Fruit fly (Drosophila melanogaster) whole organism, embryonic: Measurements from ENCODE around the gene Gale.

Experiments used
- Blimp-1 ChIP-seq: fragments of 200-800 bp; sonication (Bioruptor generic); optimal IDR thresholded peaks from 3 replicates; lab custom pipeline; 2018; ENCODE audit warnings: missing biosample characterization, missing genetic modification characterization, mild to moderate bottlenecking, moderate library complexity, missing genetic modification reagents
- CG1024 ChIP-seq: fragments of 200-800 bp; sonication (Bioruptor generic); IDR thresholded peaks from 2 replicates; pipeline ENCODE4 v1.3.6; 2022; ENCODE audit warnings: missing biosample characterization, missing genetic modification characterization
- CG12155 ChIP-seq: fragments of 200-800 bp; sonication (Bioruptor generic); optimal IDR thresholded peaks from 3 replicates; lab custom pipeline; 2016; ENCODE audit warnings: missing biosample characterization, missing genetic modification characterization
- CG13424 ChIP-seq: fragments of 200-800 bp; sonication (Bioruptor generic); optimal IDR thresholded peaks from 2 replicates; lab custom pipeline; 2019; ENCODE audit warnings: missing biosample characterization, mild to moderate bottlenecking, missing genetic modification characterization, moderate library complexity
- CG14014 ChIP-seq: fragments of 200-800 bp; sonication (Bioruptor generic); IDR thresholded peaks from 2 replicates; pipeline ENCODE4 v1.3.6; 2022; ENCODE audit warnings: missing biosample characterization, missing genetic modification characterization
- CG16779 ChIP-seq: fragments of 200-800 bp; sonication (Bioruptor generic); IDR thresholded peaks from 2 replicates; pipeline ENCODE4 v1.3.6; 2022; ENCODE audit warnings: missing biosample characterization, missing genetic modification characterization
- CG17359 ChIP-seq: fragments of 200-800 bp; sonication (Bioruptor generic); optimal IDR thresholded peaks from 3 replicates; lab custom pipeline; 2018; ENCODE audit warnings: missing biosample characterization, mild to moderate bottlenecking, missing genetic modification characterization, moderate library complexity
- CG30431 ChIP-seq: fragments of 200-800 bp; sonication (Bioruptor generic); optimal IDR thresholded peaks from 2 replicates; lab custom pipeline; 2017; ENCODE audit warnings: missing biosample characterization, missing genetic modification characterization
- CG34422 ChIP-seq: fragments of 200-800 bp; sonication (Bioruptor generic); IDR thresholded peaks from 3 replicates; pipeline ENCODE4 v1.3.6; 2022; ENCODE audit warnings: missing biosample characterization, missing genetic modification characterization
- CG3726 ChIP-seq: fragments of 200-800 bp; sonication (Bioruptor generic); IDR thresholded peaks from 3 replicates; pipeline ENCODE4, ENCODE4 v1.3.6; 2022; ENCODE audit warnings: missing biosample characterization, missing genetic modification characterization
- CG42726 ChIP-seq: fragments of 200-800 bp; sonication (Bioruptor generic); IDR thresholded peaks from 2 replicates; pipeline ENCODE4 v1.3.6; 2022; ENCODE audit warnings: missing biosample characterization, missing genetic modification characterization; ENCODE audit not compliant: partially characterized antibody
- CG43689 ChIP-seq: fragments of 200-800 bp; sonication (Bioruptor generic); IDR thresholded peaks from 2 replicates; pipeline ENCODE4 v1.3.6; 2022; ENCODE audit warnings: missing biosample characterization, missing genetic modification characterization
- CG4404 ChIP-seq: fragments of 200-800 bp; sonication (Bioruptor generic); IDR thresholded peaks from 2 replicates; pipeline ENCODE4 v1.3.6; 2022; ENCODE audit warnings: missing biosample characterization, missing genetic modification characterization
- CG6813 ChIP-seq: fragments of 200-800 bp; sonication (Bioruptor generic); optimal IDR thresholded peaks from 2 replicates; lab custom pipeline; 2017; ENCODE audit warnings: missing biosample characterization, missing genetic modification characterization, mild to moderate bottlenecking, moderate library complexity, missing genetic modification reagents
- CG7928 ChIP-seq: fragments of 200-800 bp; sonication (Bioruptor generic); optimal IDR thresholded peaks from 2 replicates; lab custom pipeline; 2017; ENCODE audit warnings: missing biosample characterization, mild to moderate bottlenecking, missing genetic modification characterization
- CG8281 ChIP-seq: fragments of 200-800 bp; sonication (Bioruptor generic); optimal IDR thresholded peaks from 2 replicates; lab custom pipeline; 2018; ENCODE audit warnings: missing biosample characterization, mild to moderate bottlenecking, missing genetic modification characterization, moderate library complexity
- CG9932 ChIP-seq: fragments of 200-800 bp; sonication (Bioruptor generic); IDR thresholded peaks from 2 replicates; pipeline ENCODE4 v1.3.6; 2022; ENCODE audit warnings: missing biosample characterization, missing genetic modification characterization
- CoRest ChIP-seq: fragments of 200-800 bp; sonication (Bioruptor generic); optimal IDR thresholded peaks from 3 replicates; lab custom pipeline; 2018; ENCODE audit warnings: missing biosample characterization, mild to moderate bottlenecking, missing genetic modification characterization, moderate library complexity
- Dad ChIP-seq: fragments of 200-800 bp; sonication (Bioruptor generic); optimal IDR thresholded peaks from 3 replicates; lab custom pipeline; 2016; ENCODE audit warnings: missing biosample characterization, missing genetic modification characterization
- Dbx ChIP-seq: fragments of 200-800 bp; sonication (Bioruptor generic); IDR thresholded peaks from 3 replicates; pipeline ENCODE4 v1.3.6; 2022; ENCODE audit warnings: missing biosample characterization, missing genetic modification characterization
- Dip2 ChIP-seq: fragments of 200-800 bp; sonication (Bioruptor generic); IDR thresholded peaks from 2 replicates; pipeline ENCODE4 v1.3.6; 2022; ENCODE audit warnings: missing biosample characterization, missing genetic modification characterization
- Dref ChIP-seq: fragments of 200-800 bp; sonication (Bioruptor generic); IDR thresholded peaks from 2 replicates; pipeline ENCODE4 v1.3.6; 2022; ENCODE audit warnings: missing biosample characterization, missing genetic modification characterization
- Drgx ChIP-seq: fragments of 200-800 bp; sonication (Bioruptor generic); IDR thresholded peaks from 2 replicates; pipeline ENCODE4 v1.3.6; 2022; ENCODE audit warnings: missing biosample characterization, missing genetic modification characterization
- HLH4C ChIP-seq: fragments of 200-800 bp; sonication (Bioruptor generic); IDR thresholded peaks from 3 replicates; pipeline ENCODE4 v1.3.6; 2022; ENCODE audit warnings: missing biosample characterization, missing genetic modification characterization; ENCODE audit not compliant: partially characterized antibody
- Hand ChIP-seq: fragments of 200-800 bp; sonication (Bioruptor generic); optimal IDR thresholded peaks from 2 replicates; lab custom pipeline; 2017; ENCODE audit warnings: mild to moderate bottlenecking, missing biosample characterization, missing genetic modification reagents, missing genetic modification characterization
- Lhr ChIP-seq: fragments of 200-800 bp; sonication (Bioruptor generic); optimal IDR thresholded peaks from 3 replicates; lab custom pipeline; 2017; ENCODE audit warnings: mild to moderate bottlenecking, missing biosample characterization, missing genetic modification reagents, missing genetic modification characterization
- Lim3 ChIP-seq: fragments of 200-800 bp; sonication (Bioruptor generic); IDR thresholded peaks from 2 replicates; pipeline ENCODE4 v1.3.6; 2022; ENCODE audit warnings: missing biosample characterization, missing genetic modification characterization
- Meics ChIP-seq: fragments of 200-800 bp; sonication (Bioruptor generic); optimal IDR thresholded peaks from 2 replicates; lab custom pipeline; 2017; ENCODE audit warnings: missing biosample characterization, mild to moderate bottlenecking, missing genetic modification characterization
- NFAT ChIP-seq: fragments of 200-800 bp; sonication (Bioruptor generic); IDR thresholded peaks from 2 replicates; pipeline ENCODE4 v1.3.6; 2022; ENCODE audit warnings: missing biosample characterization, missing genetic modification characterization
- NK7.1 ChIP-seq: fragments of 200-800 bp; sonication (Bioruptor generic); optimal IDR thresholded peaks from 3 replicates; lab custom pipeline; 2016; ENCODE audit warnings: missing biosample characterization, missing genetic modification characterization
- Neu2 ChIP-seq: fragments of 200-800 bp; sonication (Bioruptor generic); optimal IDR thresholded peaks from 3 replicates; lab custom pipeline; 2016; ENCODE audit warnings: missing biosample characterization, missing genetic modification characterization, borderline replicate concordance
- NfI ChIP-seq: fragments of 200-800 bp; sonication (Bioruptor generic); optimal IDR thresholded peaks from 3 replicates; lab custom pipeline; 2018; ENCODE audit warnings: missing biosample characterization, mild to moderate bottlenecking, missing genetic modification characterization, moderate library complexity
- Opbp ChIP-seq: fragments of 200-800 bp; sonication (Bioruptor generic); IDR thresholded peaks from 3 replicates; pipeline ENCODE4 v1.3.6; 2022; ENCODE audit warnings: missing biosample characterization, missing genetic modification characterization; ENCODE audit not compliant: partially characterized antibody
- Rx ChIP-seq: fragments of 200-800 bp; sonication (Bioruptor generic); IDR thresholded peaks from 2 replicates; pipeline ENCODE4 v1.3.6; 2022; ENCODE audit warnings: missing biosample characterization, missing genetic modification characterization
- TFAM ChIP-seq: fragments of 200-800 bp; sonication (Bioruptor generic); optimal IDR thresholded peaks from 2 replicates; lab custom pipeline; 2017; ENCODE audit warnings: missing biosample characterization, missing genetic modification characterization, inconsistent platforms
- bab2 ChIP-seq: fragments of 200-800 bp; sonication (Bioruptor generic); optimal IDR thresholded peaks from 2 replicates; lab custom pipeline; 2016; ENCODE audit warnings: missing biosample characterization, missing genetic modification characterization
- btn ChIP-seq: fragments of 200-800 bp; sonication (Bioruptor generic); optimal IDR thresholded peaks from 2 replicates; lab custom pipeline; 2016; ENCODE audit warnings: missing biosample characterization, missing genetic modification characterization
- dan ChIP-seq: fragments of 200-800 bp; sonication (Bioruptor generic); IDR thresholded peaks from 2 replicates; pipeline ENCODE4 v1.3.6; 2022; ENCODE audit warnings: missing biosample characterization, missing genetic modification characterization
- gce ChIP-seq: fragments of 200-800 bp; sonication (Bioruptor generic); IDR thresholded peaks from 3 replicates; pipeline ENCODE4 v1.3.6; 2022; ENCODE audit warnings: missing biosample characterization, missing genetic modification characterization
- kah ChIP-seq: fragments of 200-800 bp; sonication (Bioruptor generic); optimal IDR thresholded peaks from 2 replicates; lab custom pipeline; 2018; ENCODE audit warnings: missing biosample characterization, mild to moderate bottlenecking, missing genetic modification characterization
- ken ChIP-seq: fragments of 200-800 bp; sonication (Bioruptor generic); IDR thresholded peaks from 3 replicates; pipeline ENCODE4 v1.3.6; 2022; ENCODE audit warnings: missing biosample characterization, missing genetic modification characterization
- lmd ChIP-seq: fragments of 200-800 bp; sonication (Bioruptor generic); IDR thresholded peaks from 2 replicates; pipeline ENCODE4 v1.3.6; 2022; ENCODE audit warnings: missing biosample characterization, missing genetic modification characterization
- nmo ChIP-seq: fragments of 200-800 bp; sonication (Bioruptor generic); optimal IDR thresholded peaks from 2 replicates; lab custom pipeline; 2018; ENCODE audit warnings: missing biosample characterization, mild to moderate bottlenecking, missing genetic modification characterization, moderate library complexity
- pb ChIP-seq: fragments of 200-800 bp; sonication (Bioruptor generic); optimal IDR thresholded peaks from 3 replicates; lab custom pipeline; 2016; ENCODE audit warnings: missing biosample characterization, missing genetic modification characterization
- pnt ChIP-seq: fragments of 200-800 bp; sonication (Bioruptor generic); optimal IDR thresholded peaks from 3 replicates; lab custom pipeline; 2016; ENCODE audit warnings: missing biosample characterization, missing genetic modification characterization
- ranshi ChIP-seq: fragments of 200-800 bp; sonication (Bioruptor generic); IDR thresholded peaks from 2 replicates; pipeline ENCODE4 v1.3.6; 2022; ENCODE audit warnings: missing biosample characterization, missing genetic modification characterization
- slp2 ChIP-seq: fragments of 200-800 bp; sonication (Bioruptor generic); optimal IDR thresholded peaks from 2 replicates; lab custom pipeline; 2016; ENCODE audit warnings: missing biosample characterization, missing genetic modification characterization
- trem ChIP-seq: fragments of 200-800 bp; optimal IDR thresholded peaks from 3 replicates; lab custom pipeline; 2019; ENCODE audit warnings: missing biosample characterization, mild to moderate bottlenecking, missing genetic modification characterization, moderate library complexity
- zfh2 ChIP-seq: fragments of 200-800 bp; sonication (Bioruptor generic); optimal IDR thresholded peaks from 2 replicates; lab custom pipeline; 2016; ENCODE audit warnings: missing biosample characterization, missing genetic modification characterization

The Gale gene

DNA sequence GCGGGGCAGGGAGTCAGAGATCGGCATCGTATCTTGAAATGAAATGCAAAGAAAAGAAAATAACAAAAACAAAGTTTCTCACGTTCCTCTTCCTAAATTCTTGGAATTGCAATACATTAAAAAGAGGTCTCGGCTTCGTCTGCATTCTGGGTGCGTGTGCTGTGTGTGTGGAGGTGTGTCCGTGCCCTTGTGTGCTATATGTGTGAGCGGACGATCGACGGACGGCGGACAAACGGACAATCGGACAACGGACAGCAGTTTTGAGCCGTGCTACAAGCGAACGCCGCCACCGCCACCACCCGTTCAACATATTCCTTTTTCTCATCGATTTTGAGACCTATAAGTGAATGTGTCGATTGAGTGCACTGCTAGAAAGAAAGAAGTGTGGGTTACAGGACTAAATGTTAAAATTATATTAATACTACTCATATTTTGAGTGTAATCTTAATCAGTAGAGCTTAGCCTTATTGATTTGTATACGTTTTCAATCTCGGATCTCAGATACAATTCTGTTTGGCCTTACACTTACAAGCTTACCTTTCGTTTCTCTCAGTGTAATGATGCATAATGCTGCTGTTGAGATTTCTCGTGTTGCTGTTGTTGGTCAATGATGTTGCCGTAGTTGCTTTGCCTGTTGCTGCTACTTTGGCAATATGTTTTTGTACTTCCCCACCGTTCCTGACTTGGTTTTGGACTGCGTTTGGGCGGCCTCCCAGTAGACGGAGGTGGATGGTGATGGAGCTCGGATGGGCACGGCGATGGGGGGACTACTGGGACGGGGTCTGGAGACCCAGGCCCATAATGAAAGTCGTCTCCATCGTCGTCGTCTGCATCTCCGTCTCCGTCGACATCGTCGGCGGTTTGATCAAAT is 27.0 kb upstream of the Gale start (continued):
- TF ChIP-seq zfh2 (GFP tag; lab: Kevin White, UChicago) (no peak), pnt (GFP tag; lab: Kevin White, UChicago) (peak; percentile 81), CG12155 (peak; percentile 69), CG6813 (GFP tag; lab: Kevin White, UChicago) (peak; percentile 78), CG13424 (tag; lab: Kevin White, UChicago) (peak; percentile 79), Dip2 (no peak), NK7.1 (peak; percentile 17), btn (GFP tag; lab: Kevin White, UChicago) (peak; percentile 55), Dad (GFP tag; lab: Kevin White, UChicago) (peak; percentile 49), kah (GFP tag; lab: Kevin White, UChicago) (peak; percentile 13), Blimp-1 (GFP tag; lab: Kevin White, UChicago) (peak; percentile 82), HLH4C (GFP tag; lab: Robert Waterston, UW) (no peak), CG1024 (GFP tag; lab: Robert Waterston, UW) (peak; percentile 44; the same call in 1 of the 2 replicates), CG34422 (no peak), Neu2 (GFP tag; lab: Kevin White, UChicago) (peak; percentile 48), Lim3 (GFP tag; lab: Robert Waterston, UW) (no peak), Rx (GFP tag; lab: Robert Waterston, UW) (peak; percentile 42; the same call in 1 of the 2 replicates), dan (GFP tag; lab: Robert Waterston, UW) (peak; percentile 83), CG14014 (GFP tag; lab: Robert Waterston, UW) (no peak), Meics (GFP tag; lab: Kevin White, UChicago) (no peak), CG30431 (GFP tag; lab: Kevin White, UChicago) (peak; percentile 85), ken (peak; percentile 69; the same call in 2 of the 3 replicates), NfI (GFP tag; lab: Kevin White, UChicago) (peak; percentile 32), Dref (GFP tag; lab: Robert Waterston, UW) (no peak), Dbx (GFP tag; lab: Robert Waterston, UW) (no peak), ranshi (GFP tag; lab: Robert Waterston, UW) (peak; percentile 68; the same call in 1 of the 2 replicates), slp2 (peak; percentile 67), lmd (GFP tag; lab: Robert Waterston, UW) (peak; percentile 64; the same call in 1 of the 2 replicates), pb (GFP tag; lab: Kevin White, UChicago) (no peak), Hand (GFP tag; lab: Kevin White, UChicago) (no peak), NFAT (no peak), CG3726 (GFP tag; lab: Robert Waterston, UW) (no peak), CG42726 (GFP tag; lab: Robert Waterston, UW) (no peak), CG7928 (GFP tag; lab: Kevin White, UChicago) (no peak), CG4404 (GFP tag; lab: Robert Waterston, UW) (peak; percentile 92), nmo (GFP tag; lab: Kevin White, UChicago) (peak; percentile 90), trem (tag; lab: Kevin White, UChicago) (peak; percentile 90), Lhr (GFP tag; lab: Kevin White, UChicago) (peak; percentile 65), bab2 (peak; percentile 64), TFAM (GFP tag; lab: Kevin White, UChicago) (peak; percentile 64), CG43689 (GFP tag; lab: Robert Waterston, UW) (no peak), CG17359 (tag; lab: Kevin White, UChicago) (peak; percentile 66), CoRest (tag; lab: Kevin White, UChicago) (peak; percentile 83), Drgx (GFP tag; lab: Robert Waterston, UW) (peak; percentile 66), CG9932 (GFP tag; lab: Robert Waterston, UW) (no peak), gce (GFP tag; lab: Robert Waterston, UW) (no peak), CG8281 (tag; lab: Kevin White, UChicago) (peak; percentile 46), CG16779 (GFP tag; lab: Robert Waterston, UW) (no peak), Opbp (no peak)
